Fruit fly (Drosophila melanogaster): ENCODE results near the gene CG42590.
A peak's percentile ranks its signal among the peaks of the same experiment; 100 is the strongest.

Gene CG42590

DNA sequence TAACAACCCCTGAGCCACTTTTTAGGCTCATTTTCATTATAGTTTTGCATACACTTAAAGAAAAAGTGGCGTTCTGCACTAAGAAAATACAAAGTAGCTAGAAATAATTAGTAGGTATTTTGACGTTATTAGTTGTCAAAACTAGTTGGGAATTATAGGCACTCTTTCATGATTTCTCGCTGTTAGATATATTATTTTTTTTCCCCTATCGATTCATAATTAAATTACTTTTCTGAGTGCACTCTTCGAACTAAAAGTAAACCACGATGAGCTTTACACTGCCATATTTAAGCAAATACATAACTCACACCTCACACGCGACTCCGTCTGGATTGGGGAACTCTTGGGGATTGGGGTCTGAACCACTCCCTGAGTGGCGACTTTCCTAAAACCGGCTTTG, 3.7 kb upstream of the CG42590 start (continued):
- no peak for TF ChIP-seq zf30C (GFP tag; optimal IDR thresholded peaks at IDR 0.05)
- TF ChIP-seq CG8478 (optimal IDR thresholded peaks at IDR 0.05) = no peak
- 0 out of 4 replicates have a peak, but pooled peaks have one; percentile 3 for TF ChIP-seq Gug (GFP tag; IDR thresholded peaks at IDR 0.05)
- TF ChIP-seq CG12744 (GFP tag; optimal IDR thresholded peaks at IDR 0.05) = no peak
- TF ChIP-seq CG13894 (tag; optimal IDR thresholded peaks at IDR 0.05) = no peak
- TF ChIP-seq oc (tag; optimal IDR thresholded peaks at IDR 0.05) = peak; percentile 5
- peak; percentile 56; the same call in 2 of the 3 replicates for TF ChIP-seq Aef1 (GFP tag; IDR thresholded peaks at IDR 0.05)
- TF ChIP-seq Drgx (GFP tag; IDR thresholded peaks at IDR 0.05) = peak; percentile 75
- no peak for TF ChIP-seq NFAT (GFP tag; IDR thresholded peaks at IDR 0.05)
- peak; percentile 67 for TF ChIP-seq CG4730 (GFP tag; IDR thresholded peaks at IDR 0.05)
- TF ChIP-seq sima (GFP tag; optimal IDR thresholded peaks at IDR 0.05) = no peak
- TF ChIP-seq Elba2 (GFP tag; optimal IDR thresholded peaks at IDR 0.05) = no peak
- TF ChIP-seq Bteb2 (GFP tag; optimal IDR thresholded peaks at IDR 0.05) = no peak
- TF ChIP-seq slp2 (GFP tag; optimal IDR thresholded peaks at IDR 0.05) = no peak
- no peak for TF ChIP-seq TFAM (GFP tag; optimal IDR thresholded peaks at IDR 0.05)
- no peak for TF ChIP-seq HLHmδ (GFP tag; optimal IDR thresholded peaks at IDR 0.05)
- no peak for TF ChIP-seq danr (GFP tag; IDR thresholded peaks at IDR 0.05)
- TF ChIP-seq Hr39 (optimal IDR thresholded peaks at IDR 0.05) = no peak
- peak; percentile 18 for TF ChIP-seq CG2875 (GFP tag; optimal IDR thresholded peaks at IDR 0.05)
- peak; percentile 67 for TF ChIP-seq CG18764 (GFP tag; optimal IDR thresholded peaks at IDR 0.05)
- TF ChIP-seq fru (optimal IDR thresholded peaks at IDR 0.05) = no peak
- TF ChIP-seq CG30403 (GFP tag; optimal IDR thresholded peaks at IDR 0.05) = peak; percentile 60
- TF ChIP-seq Jarid2 (GFP tag; optimal IDR thresholded peaks at IDR 0.05) = peak; percentile 27
- no peak for TF ChIP-seq eyg (GFP tag; optimal IDR thresholded peaks at IDR 0.05)
- no peak for TF ChIP-seq CG31224 (GFP tag; IDR thresholded peaks at IDR 0.05)
- no peak for TF ChIP-seq maf-S (GFP tag; optimal IDR thresholded peaks at IDR 0.05)
- peak; percentile 59; the same call in 1 of the 2 replicates for TF ChIP-seq esg (GFP tag; conservative IDR thresholded peaks at IDR 0.05)
- TF ChIP-seq CG6272 (GFP tag; IDR thresholded peaks at IDR 0.05) = no peak; the same call in 1 of the 2 replicates
- peak; percentile 47; the same call in 1 of the 2 replicates for TF ChIP-seq CG11085 (GFP tag; IDR thresholded peaks at IDR 0.05)
- TF ChIP-seq CG7357 (GFP tag; IDR thresholded peaks at IDR 0.05) = 0 out of 3 replicates have a peak, but pooled peaks have one; percentile 33
- TF ChIP-seq Xbp1 (GFP tag; optimal IDR thresholded peaks at IDR 0.05) = peak; percentile 18
- TF ChIP-seq Ada2b (GFP tag; IDR thresholded peaks at IDR 0.05) = peak; percentile 68
- TF ChIP-seq ems (GFP tag; optimal IDR thresholded peaks at IDR 0.05) = no peak
- no peak for TF ChIP-seq CG8290 (GFP tag; optimal IDR thresholded peaks at IDR 0.05)
- TF ChIP-seq CG8290 (tag; optimal IDR thresholded peaks at IDR 0.05) = no peak
- no peak for TF ChIP-seq dmrt11E (tag; optimal IDR thresholded peaks at IDR 0.05)
- TF ChIP-seq CG10979 (tag; optimal IDR thresholded peaks at IDR 0.05) = peak; percentile 80
- peak; percentile 48 for TF ChIP-seq CG6813 (GFP tag; optimal IDR thresholded peaks at IDR 0.05)
- TF ChIP-seq CG32767 (GFP tag; IDR thresholded peaks at IDR 0.05) = no peak
- TF ChIP-seq CG9797 (GFP tag; optimal IDR thresholded peaks at IDR 0.05) = no peak
- peak; percentile 77 for TF ChIP-seq Asciz (GFP tag; optimal IDR thresholded peaks at IDR 0.05)
- no peak for TF ChIP-seq cg (GFP tag; optimal IDR thresholded peaks at IDR 0.05)
- peak; percentile 81 for TF ChIP-seq CG17361 (GFP tag; IDR thresholded peaks at IDR 0.05)
- no peak for TF ChIP-seq schlank (tag; optimal IDR thresholded peaks at IDR 0.05)
- no peak for TF ChIP-seq lov (optimal IDR thresholded peaks at IDR 0.05)
- TF ChIP-seq lov (GFP tag; IDR thresholded peaks at IDR 0.05) = no peak
- peak; percentile 61 for TF ChIP-seq CG9932 (GFP tag; IDR thresholded peaks at IDR 0.05)
- TF ChIP-seq mld (GFP tag; IDR thresholded peaks at IDR 0.05; ENCODE audit: partially characterized antibody) = no peak
- TF ChIP-seq so (GFP tag; IDR thresholded peaks at IDR 0.05) = no peak
- TF ChIP-seq Sry-β (GFP tag; optimal IDR thresholded peaks at IDR 0.05) = no peak
- peak; percentile 23; the same call in 1 of the 2 replicates for TF ChIP-seq CG4404 (GFP tag; IDR thresholded peaks at IDR 0.05)
- TF ChIP-seq H15 (GFP tag; IDR thresholded peaks at IDR 0.05) = no peak; the same call in 2 of the 3 replicates
- no peak for TF ChIP-seq CG31365 (tag; optimal IDR thresholded peaks at IDR 0.05)
- TF ChIP-seq CG16815 (GFP tag; optimal IDR thresholded peaks at IDR 0.05) = no peak

Data from whole organism, embryonic.